Fruit fly (Drosophila melanogaster): ENCODE measurements around the gene CG15734.

dm6 chrX:12059495-12059894 lies 27.3 kb downstream of the CG15734 start, which contains the start of gene Muc11A:
- TF ChIP-seq CG11617 (GFP tag; optimal IDR thresholded peaks at IDR 0.05): no peak
- no peak for TF ChIP-seq bab1 (GFP tag; optimal IDR thresholded peaks at IDR 0.05)
- no peak for TF ChIP-seq cic (GFP tag; optimal IDR thresholded peaks at IDR 0.05)
- no peak for TF ChIP-seq kay (GFP tag; ENCODE audit: borderline replicate concordance)
- TF ChIP-seq tj (GFP tag; optimal IDR thresholded peaks at IDR 0.05): no peak
- no peak for TF ChIP-seq pad (GFP tag; optimal IDR thresholded peaks at IDR 0.05)
- no peak for TF ChIP-seq Crg-1 (GFP tag; optimal IDR thresholded peaks at IDR 0.05)

Data from whole organism, adult.